Fruit fly (Drosophila melanogaster): ENCODE measurements around the gene CG8774.

DNA sequence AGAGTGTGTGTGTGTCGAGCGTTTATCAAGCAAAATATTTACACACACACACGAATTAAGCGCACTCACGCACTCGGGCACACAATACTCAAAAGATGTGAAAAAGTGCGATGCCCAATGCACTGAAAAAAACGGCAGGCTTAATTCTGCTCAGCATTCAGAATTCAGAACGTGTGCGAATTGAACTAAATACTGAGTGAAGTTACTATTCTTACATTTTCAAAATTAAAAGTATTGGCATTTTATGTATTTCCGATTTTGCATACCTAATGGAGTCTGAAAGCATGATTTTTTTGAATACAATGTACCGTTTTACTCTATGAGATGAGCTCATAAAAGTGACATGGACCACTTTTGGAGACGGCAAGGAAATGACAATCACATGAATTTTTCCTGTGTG lies 41.5 kb upstream of the CG8774 start:
- TF ChIP-seq acj6 (GFP tag; optimal IDR thresholded peaks at IDR 0.05) (no peak), Blimp-1 (GFP tag; optimal IDR thresholded peaks at IDR 0.05) (no peak), eg (GFP tag; IDR thresholded peaks at IDR 0.05) (no peak), Lpt (GFP tag; optimal IDR thresholded peaks at IDR 0.05) (no peak), Met (GFP tag; optimal IDR thresholded peaks at IDR 0.05) (no peak)
